Worm (Caenorhabditis elegans) whole organism, young adult: ENCODE results near the gene bath-20.

Source experiments
- B0019.2 ChIP-seq: fragments of 200-800 bp; sonication (Bioruptor generic); conservative IDR thresholded peaks from 2 replicates; pipeline ENCODE4 v1.3.6; 2022; ENCODE audit warnings: missing genetic modification reagents, missing genetic modification characterization, missing compliant biosample characterization
- B0035.1 ChIP-seq: sonication (generic microtip); optimal IDR thresholded peaks from 2 replicates; lab custom pipeline; 2016; ENCODE audit warnings: missing genetic modification characterization, mild to moderate bottlenecking, missing compliant biosample characterization, missing genotype, missing genetic modification reagents
- C17E4.6 ChIP-seq: fragments of 200-800 bp; sonication (Bioruptor generic); IDR thresholded peaks from 2 replicates; pipeline ENCODE4 v1.3.6; 2022; ENCODE audit warnings: missing genetic modification reagents, missing genetic modification characterization, missing compliant biosample characterization
- D2030.7 ChIP-seq: fragments of 200-800 bp; sonication (Bioruptor generic); IDR thresholded peaks from 2 replicates; pipeline ENCODE4 v1.3.6; 2022; ENCODE audit warnings: missing genetic modification reagents, missing genetic modification characterization, missing compliant biosample characterization
- F33H1.4 ChIP-seq: fragments of 200-800 bp; sonication (Bioruptor generic); IDR thresholded peaks from 2 replicates; pipeline ENCODE4 v1.3.6; 2022; ENCODE audit warnings: missing genetic modification reagents, missing genetic modification characterization, missing compliant biosample characterization
- F39B2.1 ChIP-seq: fragments of 200-800 bp; sonication (Bioruptor generic); IDR thresholded peaks from 2 replicates; pipeline ENCODE4 v1.3.6; 2022; ENCODE audit warnings: missing genetic modification reagents, missing genetic modification characterization, missing compliant biosample characterization
- K12H6.12 ChIP-seq: fragments of 200-800 bp; sonication (Bioruptor generic); optimal IDR thresholded peaks from 2 replicates; lab custom pipeline; 2018; ENCODE audit warnings: mild to moderate bottlenecking, missing genetic modification characterization, missing compliant biosample characterization
- T26A5.8 ChIP-seq: sonication (generic microtip); optimal IDR thresholded peaks from 2 replicates; lab custom pipeline; 2016; ENCODE audit warnings: missing genetic modification characterization, missing compliant biosample characterization
- aptf-2 ChIP-seq: fragments of 200-800 bp; sonication (Bioruptor generic); conservative IDR thresholded peaks from 2 replicates; pipeline ENCODE4 v1.3.6; 2022; ENCODE audit warnings: missing genetic modification reagents, missing genetic modification characterization, missing compliant biosample characterization
- athp-1 ChIP-seq: sonication (generic microtip); optimal IDR thresholded peaks from 2 replicates; lab custom pipeline; 2017; ENCODE audit warnings: mild to moderate bottlenecking, missing genetic modification characterization, missing compliant biosample characterization
- attf-6 ChIP-seq: fragments of 200-800 bp; sonication (Bioruptor generic); IDR thresholded peaks from 2 replicates; pipeline ENCODE4 v1.3.6; 2022; ENCODE audit warnings: missing genetic modification reagents, missing genetic modification characterization, missing compliant biosample characterization
- cebp-1 ChIP-seq, 2 experiments: fragments of 200-800 bp in 1 of 2; sonication (Bioruptor generic) in 1 of 2; sonication (generic microtip) in 1 of 2; IDR thresholded peaks in 1 of 2; optimal IDR thresholded peaks in 1 of 2; 2 replicates each; pipeline versions ENCODE4 v1.3.6 to Lab custom; 2017 to 2022; ENCODE audit warnings: missing compliant biosample characterization in 2 of 2, missing genetic modification characterization in 2 of 2, mild to moderate bottlenecking in 1 of 2, missing genetic modification reagents in 1 of 2, moderate library complexity in 1 of 2
- chd-7 ChIP-seq: sonication (generic microtip); optimal IDR thresholded peaks from 2 replicates; lab custom pipeline; 2016; ENCODE audit warnings: mild to moderate bottlenecking, missing genetic modification characterization, moderate library complexity, missing compliant biosample characterization
- dox-1 ChIP-seq: fragments of 200-800 bp; sonication (Bioruptor generic); IDR thresholded peaks from 2 replicates; pipeline ENCODE4 v1.3.6; 2022; ENCODE audit warnings: missing genetic modification reagents, missing genetic modification characterization, missing compliant biosample characterization
- efl-1 ChIP-seq: fragments of 150-350 bp; optimal IDR thresholded peaks from 2 replicates; lab custom pipeline; 2014; ENCODE audit warnings: missing biosample characterization, missing genetic modification reagents, missing genetic modification characterization
- egl-44 ChIP-seq: fragments of 200-800 bp; sonication (Bioruptor generic); IDR thresholded peaks from 2 replicates; pipeline ENCODE4 v1.3.6; 2022; ENCODE audit warnings: missing genetic modification reagents, missing genetic modification characterization, missing compliant biosample characterization
- fkh-3 ChIP-seq: sonication (generic microtip); optimal IDR thresholded peaks from 2 replicates; lab custom pipeline; 2016; ENCODE audit warnings: mild to moderate bottlenecking, missing genetic modification characterization, missing compliant biosample characterization
- hsf-1 ChIP-seq: fragments of 200-800 bp; sonication (Bioruptor generic); IDR thresholded peaks from 2 replicates; pipeline ENCODE4 v1.3.6; 2022; ENCODE audit warnings: missing genetic modification reagents, missing genetic modification characterization, missing compliant biosample characterization
- let-607 ChIP-seq, 2 experiments: fragments of 200-800 bp in 1 of 2; sonication (Bioruptor generic) in 1 of 2; sonication (generic microtip) in 1 of 2; optimal IDR thresholded peaks; 2 replicates each; lab custom pipeline; 2016 to 2018; ENCODE audit warnings: mild to moderate bottlenecking in 2 of 2, missing compliant biosample characterization in 2 of 2, missing genetic modification characterization in 2 of 2, moderate library complexity in 2 of 2, missing genotype in 1 of 2
- lin-26 ChIP-seq: fragments of 200-800 bp; sonication (Bioruptor generic); IDR thresholded peaks from 2 replicates; pipeline ENCODE4 v1.3.6; 2022; ENCODE audit warnings: missing genetic modification reagents, missing genetic modification characterization, missing compliant biosample characterization
- lin-40 ChIP-seq: sonication (generic microtip); optimal IDR thresholded peaks from 2 replicates; lab custom pipeline; 2016; ENCODE audit warnings: missing genetic modification characterization, mild to moderate bottlenecking, missing compliant biosample characterization, missing genotype, missing genetic modification reagents
- lir-1 ChIP-seq: fragments of 200-800 bp; sonication (Bioruptor generic); conservative IDR thresholded peaks from 2 replicates; pipeline ENCODE4 v1.3.6; 2022; ENCODE audit warnings: missing genetic modification reagents, missing genetic modification characterization, missing compliant biosample characterization
- lsl-1 ChIP-seq: fragments of 200-800 bp; sonication (Bioruptor generic); optimal IDR thresholded peaks from 2 replicates; lab custom pipeline; 2018; ENCODE audit warnings: mild to moderate bottlenecking, missing genetic modification characterization, moderate library complexity, missing compliant biosample characterization
- lsy-27 ChIP-seq: sonication (generic microtip); optimal IDR thresholded peaks from 2 replicates; lab custom pipeline; 2017; ENCODE audit warnings: missing genetic modification characterization, mild to moderate bottlenecking, missing compliant biosample characterization, antibody characterized with exemption, missing genotype, borderline replicate concordance; ENCODE audit not compliant: insufficient read depth
- madf-3 ChIP-seq: fragments of 200-800 bp; sonication (Bioruptor generic); IDR thresholded peaks from 2 replicates; pipeline ENCODE4 v1.3.6; 2022; ENCODE audit warnings: missing genetic modification reagents, missing genetic modification characterization, missing compliant biosample characterization
- madf-6 ChIP-seq: fragments of 200-800 bp; sonication (Bioruptor generic); IDR thresholded peaks from 2 replicates; pipeline ENCODE4 v1.3.6; 2022; ENCODE audit warnings: missing genetic modification reagents, missing genetic modification characterization, missing compliant biosample characterization
- madf-8 ChIP-seq: fragments of 200-800 bp; sonication (Bioruptor generic); conservative IDR thresholded peaks from 2 replicates; pipeline ENCODE4 v1.3.6; 2022; ENCODE audit warnings: missing genetic modification reagents, missing genetic modification characterization, missing compliant biosample characterization
- mes-4 ChIP-seq: sonication (generic microtip); optimal IDR thresholded peaks from 2 replicates; lab custom pipeline; 2016; ENCODE audit warnings: missing genotype, missing genetic modification characterization, missing compliant biosample characterization
- nhr-80 ChIP-seq: sonication (generic microtip); optimal IDR thresholded peaks from 2 replicates; lab custom pipeline; 2016; ENCODE audit warnings: missing genetic modification characterization, missing compliant biosample characterization
- pha-4 ChIP-seq: fragments of 150-350 bp; sonication (generic microtip); optimal IDR thresholded peaks from 2 replicates; lab custom pipeline; 2014; ENCODE audit warnings: missing biosample characterization, missing genetic modification reagents, missing genetic modification characterization
- sptf-2 ChIP-seq: fragments of 200-800 bp; sonication (Bioruptor generic); optimal IDR thresholded peaks from 2 replicates; lab custom pipeline; 2018; ENCODE audit warnings: mild to moderate bottlenecking, missing genetic modification characterization, missing compliant biosample characterization
- unc-62 ChIP-seq: fragments of 150-350 bp; optimal IDR thresholded peaks from 2 replicates; lab custom pipeline; 2014; ENCODE audit warnings: missing biosample characterization, missing genetic modification reagents, missing genetic modification characterization
- ztf-28 ChIP-seq: fragments of 200-800 bp; sonication (Bioruptor generic); IDR thresholded peaks from 2 replicates; pipeline ENCODE4 v1.3.6; 2022; ENCODE audit warnings: missing genetic modification reagents, missing genetic modification characterization, missing compliant biosample characterization

Gene bath-20

ce11 chrII:2031852-2032251, 10.5 kb downstream of the bath-20 start, which contains the start of gene bath-5:
bath-5 (minus strand) TSS chrII:2031952.
- peak; percentile 82 for TF ChIP-seq lsl-1 (GFP tag; lab: Kevin White, UChicago)
- TF ChIP-seq K12H6.12 (tag; lab: Kevin White, UChicago): no peak
- TF ChIP-seq D2030.7 (GFP tag; lab: Robert Waterston, UW): peak; percentile 40; the same call in 1 of the 2 replicates
- peak; percentile 42; the same call in 1 of the 2 replicates for TF ChIP-seq madf-6

- TF ChIP-seq lsl-1 (GFP tag; lab: Kevin White, UChicago): peak; percentile 57
- TF ChIP-seq lsy-27 (tag; lab: Kevin White, UChicago): no peak
- TF ChIP-seq athp-1: peak; percentile 15
- TF ChIP-seq F39B2.1: no peak
- TF ChIP-seq lin-40 (tag; lab: Kevin White, UChicago): no peak
- no peak for TF ChIP-seq ztf-28
- no peak for TF ChIP-seq hsf-1 (GFP tag; lab: Robert Waterston, UW)
- no peak for TF ChIP-seq nhr-80
- TF ChIP-seq lir-1 (GFP tag; lab: Robert Waterston, UW): no peak
- no peak for TF ChIP-seq sptf-2 (GFP tag; lab: Kevin White, UChicago)
- no peak for TF ChIP-seq B0019.2
- no peak for TF ChIP-seq cebp-1 (GFP tag; IDR thresholded peaks at IDR 0.05; lab: Robert Waterston, UW)
- no peak for TF ChIP-seq cebp-1 (tag; optimal IDR thresholded peaks at IDR 0.05; lab: Kevin White, UChicago)
Measured at ce11 chrII:2030367-2030766, 12.0 kb downstream of the bath-20 start, which contains the start of gene bath-3. bath-3 (minus strand) TSS chrII:2030467.

- no peak for TF ChIP-seq F33H1.4 (GFP tag; lab: Robert Waterston, UW)
- no peak for TF ChIP-seq T26A5.8
- TF ChIP-seq lsl-1 (GFP tag; lab: Kevin White, UChicago): peak; percentile 39
- TF ChIP-seq, all 124 proteins: peak for 1
Measured at ce11 chrII:2028712-2029111, 13.6 kb downstream of the bath-20 start, which contains the start of gene bath-1. bath-1 (minus strand) TSS chrII:2028812.

DNA sequence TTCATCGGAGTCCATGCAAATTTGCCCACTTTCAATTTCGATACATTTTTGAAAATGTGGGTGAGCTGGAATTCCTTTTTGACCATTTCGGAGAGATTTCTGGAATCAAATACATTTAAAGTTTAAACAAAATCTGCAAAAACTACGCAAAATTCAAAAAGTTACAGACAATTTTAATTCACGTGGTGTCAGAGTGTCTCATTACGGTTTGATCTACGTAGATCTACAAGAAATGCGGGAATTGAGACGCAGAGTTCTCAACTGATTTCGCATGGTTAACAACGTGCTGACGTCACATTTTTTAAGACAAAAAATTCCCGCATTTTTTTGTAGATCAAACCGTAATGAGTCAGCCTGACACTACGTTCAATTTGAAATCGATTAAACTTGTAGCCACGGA, 15.8 kb downstream of the bath-20 start, which contains the start of gene bath-21:
Gene bath-21 (minus strand): TSS at position 101 of the 400 bp plus-strand sequence.
- TF ChIP-seq attf-6 (no peak), chd-7 (no peak), egl-44 (GFP tag; lab: Robert Waterston, UW) (no peak), madf-3 (no peak), C17E4.6 (GFP tag; lab: Robert Waterston, UW) (no peak), pha-4 (tag; lab: Kevin White, UChicago) (no peak), B0035.1 (tag; lab: Kevin White, UChicago) (no peak), K12H6.12 (tag; lab: Kevin White, UChicago) (no peak), dox-1 (GFP tag; lab: Robert Waterston, UW) (no peak), aptf-2 (no peak), madf-8 (no peak), lin-26 (GFP tag; lab: Robert Waterston, UW) (no peak), lsl-1 (GFP tag; lab: Kevin White, UChicago) (no peak), efl-1 (GFP tag; lab: Kevin White, UChicago) (no peak), unc-62 (GFP tag; lab: Kevin White, UChicago) (no peak), fkh-3 (no peak), mes-4 (tag; lab: Kevin White, UChicago) (no peak), T26A5.8 (no peak), let-607 (tag; optimal IDR thresholded peaks at IDR 0.05; lab: Kevin White, UChicago) (no peak)
